Worm (Caenorhabditis elegans) whole organism, young adult: ENCODE measurements around the gene T19B10.12.

ENCODE experiments used
- B0035.1 ChIP-seq: sonication (generic microtip); optimal IDR thresholded peaks from 2 replicates; lab custom pipeline; 2016; ENCODE audit warnings: missing genetic modification characterization, mild to moderate bottlenecking, missing compliant biosample characterization, missing genotype, missing genetic modification reagents
- B0336.3 ChIP-seq: fragments of 200-800 bp; sonication (Bioruptor generic); IDR thresholded peaks from 2 replicates; pipeline ENCODE4 v1.3.6; 2022; ENCODE audit warnings: missing genetic modification characterization, missing compliant biosample characterization
- D2030.7 ChIP-seq: fragments of 200-800 bp; sonication (Bioruptor generic); IDR thresholded peaks from 2 replicates; pipeline ENCODE4 v1.3.6; 2022; ENCODE audit warnings: missing genetic modification reagents, missing genetic modification characterization, missing compliant biosample characterization
- F23B12.7 ChIP-seq: sonication (generic microtip); optimal IDR thresholded peaks from 2 replicates; lab custom pipeline; 2017; ENCODE audit warnings: missing genetic modification characterization, mild to moderate bottlenecking, missing compliant biosample characterization, antibody characterized with exemption, moderate library complexity; ENCODE audit not compliant: insufficient read depth
- F55B11.4 ChIP-seq: sonication (generic microtip); optimal IDR thresholded peaks from 2 replicates; lab custom pipeline; 2016; ENCODE audit warnings: missing compliant biosample characterization, missing genetic modification characterization, borderline replicate concordance; ENCODE audit not compliant: insufficient read depth
- K11D2.4 ChIP-seq: fragments of 200-800 bp; sonication (Bioruptor generic); IDR thresholded peaks from 2 replicates; pipeline ENCODE4 v1.3.6; 2022; ENCODE audit warnings: missing genetic modification reagents, missing genetic modification characterization, missing compliant biosample characterization
- Y56A3A.18 ChIP-seq: fragments of 200-800 bp; sonication (Bioruptor generic); IDR thresholded peaks from 2 replicates; pipeline ENCODE4 v1.3.6; 2022; ENCODE audit warnings: missing genetic modification reagents, missing genetic modification characterization, missing compliant biosample characterization
- ama-1 ChIP-seq, 3 experiments: fragments of 150-350 bp in 1 of 3; sonication (generic microtip) in 2 of 3; optimal IDR thresholded peaks; 2 replicates each; lab custom pipeline; 2014 to 2018; ENCODE audit warnings: missing biosample characterization in 2 of 3, missing genetic modification characterization in 2 of 3, missing genetic modification reagents in 2 of 3
- athp-1 ChIP-seq: sonication (generic microtip); optimal IDR thresholded peaks from 2 replicates; lab custom pipeline; 2017; ENCODE audit warnings: mild to moderate bottlenecking, missing genetic modification characterization, missing compliant biosample characterization
- attf-3 ChIP-seq: fragments of 200-800 bp; sonication (Bioruptor generic); conservative IDR thresholded peaks from 2 replicates; pipeline ENCODE4 v1.3.6; 2022; ENCODE audit warnings: missing genetic modification reagents, missing genetic modification characterization, missing compliant biosample characterization
- ceh-27 ChIP-seq: fragments of 200-800 bp; sonication (Bioruptor generic); optimal IDR thresholded peaks from 2 replicates; lab custom pipeline; 2018; ENCODE audit warnings: mild to moderate bottlenecking, missing genetic modification characterization, moderate library complexity, missing compliant biosample characterization
- ceh-40 ChIP-seq: fragments of 200-800 bp; sonication (Bioruptor generic); IDR thresholded peaks from 2 replicates; pipeline ENCODE4 v1.3.6; 2022; ENCODE audit warnings: missing genetic modification characterization, missing compliant biosample characterization
- ceh-79 ChIP-seq: sonication (generic microtip); optimal IDR thresholded peaks from 2 replicates; lab custom pipeline; 2017; ENCODE audit warnings: mild to moderate bottlenecking, missing genetic modification characterization, missing compliant biosample characterization
- die-1 ChIP-seq: sonication (generic microtip); optimal IDR thresholded peaks from 2 replicates; lab custom pipeline; 2016; ENCODE audit warnings: missing genotype, mild to moderate bottlenecking, missing genetic modification characterization, missing compliant biosample characterization
- dox-1 ChIP-seq: fragments of 200-800 bp; sonication (Bioruptor generic); IDR thresholded peaks from 2 replicates; pipeline ENCODE4 v1.3.6; 2022; ENCODE audit warnings: missing genetic modification reagents, missing genetic modification characterization, missing compliant biosample characterization
- dpff-1 ChIP-seq: sonication (generic microtip); optimal IDR thresholded peaks from 2 replicates; lab custom pipeline; 2017; ENCODE audit warnings: mild to moderate bottlenecking, missing genetic modification characterization, missing compliant biosample characterization
- egl-44 ChIP-seq: fragments of 200-800 bp; sonication (Bioruptor generic); IDR thresholded peaks from 2 replicates; pipeline ENCODE4 v1.3.6; 2022; ENCODE audit warnings: missing genetic modification reagents, missing genetic modification characterization, missing compliant biosample characterization
- ekl-4 ChIP-seq: fragments of 200-800 bp; sonication (Bioruptor generic); IDR thresholded peaks from 2 replicates; pipeline ENCODE4 v1.3.6; 2022; ENCODE audit warnings: missing genetic modification reagents, missing genetic modification characterization, missing compliant biosample characterization
- ets-4 ChIP-seq: fragments of 200-800 bp; sonication (Bioruptor generic); optimal IDR thresholded peaks from 2 replicates; lab custom pipeline; 2018; ENCODE audit warnings: mild to moderate bottlenecking, missing genetic modification characterization, missing compliant biosample characterization
- fkh-3 ChIP-seq: sonication (generic microtip); optimal IDR thresholded peaks from 2 replicates; lab custom pipeline; 2016; ENCODE audit warnings: mild to moderate bottlenecking, missing genetic modification characterization, missing compliant biosample characterization
- hrde-1 ChIP-seq: sonication (generic microtip); optimal IDR thresholded peaks from 2 replicates; lab custom pipeline; 2016; ENCODE audit warnings: missing genetic modification characterization, mild to moderate bottlenecking, missing compliant biosample characterization, moderate library complexity, missing genotype, missing genetic modification reagents, borderline replicate concordance
- lag-1 ChIP-seq: fragments of 200-800 bp; sonication (Bioruptor generic); IDR thresholded peaks from 2 replicates; pipeline ENCODE4 v1.3.6; 2022; ENCODE audit warnings: missing genetic modification reagents, missing genetic modification characterization, missing compliant biosample characterization
- lsl-1 ChIP-seq: fragments of 200-800 bp; sonication (Bioruptor generic); optimal IDR thresholded peaks from 2 replicates; lab custom pipeline; 2018; ENCODE audit warnings: mild to moderate bottlenecking, missing genetic modification characterization, moderate library complexity, missing compliant biosample characterization
- madf-10 ChIP-seq: sonication (generic microtip); optimal IDR thresholded peaks from 2 replicates; lab custom pipeline; 2016; ENCODE audit warnings: mild to moderate bottlenecking, missing genetic modification characterization, missing compliant biosample characterization
- madf-3 ChIP-seq: fragments of 200-800 bp; sonication (Bioruptor generic); IDR thresholded peaks from 2 replicates; pipeline ENCODE4 v1.3.6; 2022; ENCODE audit warnings: missing genetic modification reagents, missing genetic modification characterization, missing compliant biosample characterization
- madf-8 ChIP-seq: fragments of 200-800 bp; sonication (Bioruptor generic); conservative IDR thresholded peaks from 2 replicates; pipeline ENCODE4 v1.3.6; 2022; ENCODE audit warnings: missing genetic modification reagents, missing genetic modification characterization, missing compliant biosample characterization
- mel-28 ChIP-seq: sonication (generic microtip); optimal IDR thresholded peaks from 2 replicates; lab custom pipeline; 2016; ENCODE audit warnings: borderline replicate concordance, mild to moderate bottlenecking, missing genetic modification characterization, missing compliant biosample characterization
- nfya-1 ChIP-seq: sonication (generic microtip); optimal IDR thresholded peaks from 2 replicates; lab custom pipeline; 2017; ENCODE audit warnings: antibody characterized with exemption, missing compliant biosample characterization, missing genetic modification characterization, borderline replicate concordance; ENCODE audit not compliant: insufficient read depth
- nfyb-1 ChIP-seq: fragments of 200-800 bp; sonication (Bioruptor generic); IDR thresholded peaks from 2 replicates; pipeline ENCODE4 v1.3.6; 2022; ENCODE audit warnings: missing genetic modification reagents, missing genetic modification characterization, missing compliant biosample characterization
- nhr-120 ChIP-seq: fragments of 200-800 bp; sonication (Bioruptor generic); IDR thresholded peaks from 2 replicates; pipeline ENCODE4 v1.3.6; 2022; ENCODE audit warnings: missing genetic modification characterization, missing compliant biosample characterization
- nhr-179 ChIP-seq: sonication (generic microtip); optimal IDR thresholded peaks from 2 replicates; lab custom pipeline; 2016; ENCODE audit warnings: mild to moderate bottlenecking, missing genetic modification characterization, missing compliant biosample characterization
- pha-4 ChIP-seq: fragments of 150-350 bp; sonication (generic microtip); optimal IDR thresholded peaks from 2 replicates; lab custom pipeline; 2014; ENCODE audit warnings: missing biosample characterization, missing genetic modification reagents, missing genetic modification characterization
- rcor-1 ChIP-seq: fragments of 200-800 bp; sonication (Bioruptor generic); IDR thresholded peaks from 2 replicates; pipeline ENCODE4 v1.3.6; 2022; ENCODE audit warnings: missing genetic modification reagents, missing genetic modification characterization, missing compliant biosample characterization
- rpc-1 ChIP-seq, 2 experiments: fragments of 150-350 bp in 1 of 2; sonication (generic microtip) in 1 of 2; optimal IDR thresholded peaks; 2 replicates each; lab custom pipeline; 2014 to 2018; ENCODE audit warnings: missing biosample characterization in 1 of 2, missing genetic modification characterization in 1 of 2, missing genetic modification reagents in 1 of 2, missing genotype in 1 of 2
- sea-2 ChIP-seq: fragments of 200-800 bp; sonication (Bioruptor generic); IDR thresholded peaks from 2 replicates; pipeline ENCODE4 v1.3.6; 2022; ENCODE audit warnings: missing genetic modification characterization, missing compliant biosample characterization
- tbp1 ChIP-seq: fragments of 200-800 bp; sonication (Bioruptor generic); optimal IDR thresholded peaks from 2 replicates; lab custom pipeline; 2018; ENCODE audit warnings: mild to moderate bottlenecking, missing genetic modification characterization, missing compliant biosample characterization
- unc-62 ChIP-seq: fragments of 150-350 bp; optimal IDR thresholded peaks from 2 replicates; lab custom pipeline; 2014; ENCODE audit warnings: missing biosample characterization, missing genetic modification reagents, missing genetic modification characterization
- xnd-1 ChIP-seq: sonication (generic microtip); optimal IDR thresholded peaks from 2 replicates; lab custom pipeline; 2016; ENCODE audit warnings: missing genotype, missing genetic modification reagents, missing genetic modification characterization, missing compliant biosample characterization
- zfh-2 ChIP-seq: fragments of 200-800 bp; sonication (Bioruptor generic); conservative IDR thresholded peaks from 2 replicates; pipeline ENCODE4 v1.3.6; 2022; ENCODE audit warnings: missing genetic modification reagents, missing genetic modification characterization, missing compliant biosample characterization
- ztf-22 ChIP-seq: fragments of 200-800 bp; sonication (Bioruptor generic); optimal IDR thresholded peaks from 2 replicates; lab custom pipeline; 2018; ENCODE audit warnings: mild to moderate bottlenecking, missing genetic modification characterization, moderate library complexity, missing compliant biosample characterization
- ztf-28 ChIP-seq: fragments of 200-800 bp; sonication (Bioruptor generic); IDR thresholded peaks from 2 replicates; pipeline ENCODE4 v1.3.6; 2022; ENCODE audit warnings: missing genetic modification reagents, missing genetic modification characterization, missing compliant biosample characterization

The T19B10.12 gene

DNA sequence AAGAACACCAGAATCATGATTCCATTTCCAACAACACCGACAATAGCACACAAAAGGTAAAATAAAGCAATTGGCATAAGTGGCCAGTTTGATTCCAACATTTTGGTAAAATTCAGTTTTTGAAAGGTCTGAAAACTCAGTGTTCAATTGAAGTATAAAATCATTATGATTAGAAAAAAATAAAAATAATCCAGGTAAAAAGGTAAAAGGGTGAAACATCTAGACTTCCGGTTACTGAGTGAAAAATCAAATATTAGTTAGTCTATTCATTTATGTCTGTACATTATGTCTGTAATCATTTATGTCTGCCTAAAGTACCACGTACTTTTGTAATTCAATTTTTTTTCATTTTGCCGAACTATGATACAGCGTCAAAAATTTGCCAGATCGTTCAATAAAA, 4.1 kb downstream of the T19B10.12 start, which contains the start of gene srsx-31:
Gene srsx-31, minus strand, starts transcription at position 101 of the 400 bp plus-strand sequence.
- TF ChIP-seq pha-4 (tag; lab: Kevin White, UChicago) (no peak), xnd-1 (tag; lab: Kevin White, UChicago) (no peak), Y56A3A.18 (GFP tag; lab: Robert Waterston, UW) (no peak), lsl-1 (no peak), unc-62 (GFP tag; lab: Kevin White, UChicago) (no peak), ztf-22 (GFP tag; lab: Kevin White, UChicago) (no peak), tbp1 (no peak), die-1 (tag; lab: Kevin White, UChicago) (no peak), nfyb-1 (GFP tag; lab: Robert Waterston, UW) (no peak), D2030.7 (GFP tag; lab: Robert Waterston, UW) (no peak), rpc-1 (optimal IDR thresholded peaks at IDR 0.05; lab: Kevin White, UChicago) (no peak), rpc-1 (tag; optimal IDR thresholded peaks at IDR 0.05; lab: Kevin White, UChicago) (no peak), nhr-179 (tag; lab: Kevin White, UChicago) (no peak)

DNA sequence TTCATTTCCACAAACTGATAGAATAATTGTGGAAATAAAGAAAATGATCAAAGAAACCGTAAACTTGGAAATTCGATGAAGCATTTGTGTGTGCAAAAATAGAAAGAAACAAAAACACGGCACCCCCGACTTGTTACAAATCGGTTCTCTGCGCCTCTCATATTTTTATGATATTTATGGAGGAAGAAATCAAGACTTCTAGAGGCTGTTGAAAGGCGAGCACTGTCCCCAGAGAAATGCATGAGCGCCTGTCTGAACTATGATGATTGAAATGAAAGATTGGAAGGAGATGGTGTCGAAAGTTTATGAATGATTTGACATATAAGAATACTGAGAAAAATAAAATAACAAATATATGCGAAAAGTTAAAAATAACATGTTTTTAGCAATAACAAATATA, 8.1 kb downstream of the T19B10.12 start, which contains the start of gene lgc-36:
Gene lgc-36, minus strand, starts transcription at position 101 of the 400 bp plus-strand sequence.
- TF ChIP-seq ets-4: no peak
- no peak for TF ChIP-seq B0035.1
- TF ChIP-seq B0336.3 (GFP tag; lab: Robert Waterston, UW): no peak
- TF ChIP-seq sea-2: no peak
- no peak for TF ChIP-seq egl-44 (GFP tag; lab: Robert Waterston, UW)
- no peak for TF ChIP-seq K11D2.4 (GFP tag; lab: Robert Waterston, UW)

DNA sequence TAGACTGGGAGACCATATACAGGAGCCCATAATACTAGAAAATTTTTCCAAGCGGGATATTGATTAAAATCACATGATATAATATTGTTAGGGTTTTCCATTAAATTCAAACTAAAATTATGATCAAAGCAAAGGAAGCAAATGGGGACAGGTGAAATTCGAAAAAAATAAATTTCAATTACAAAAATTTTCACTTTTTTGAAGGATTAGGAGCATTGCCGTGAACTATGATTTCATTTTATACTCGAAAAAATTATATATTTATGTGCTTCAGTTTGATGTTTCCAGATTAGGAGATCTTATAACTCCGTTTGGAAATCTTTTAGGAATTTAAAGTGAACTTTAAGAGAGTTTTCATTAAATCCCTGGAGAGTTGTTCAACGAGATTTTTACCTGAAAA, 9.8 kb downstream of the T19B10.12 start, which contains the start of gene F07B10.7:
Gene F07B10.7, minus strand, starts transcription at position 101 of the 400 bp plus-strand sequence.
- no peak for TF ChIP-seq madf-8 (GFP tag; lab: Robert Waterston, UW)
- TF ChIP-seq ceh-40 (GFP tag; lab: Robert Waterston, UW): no peak
- no peak for TF ChIP-seq dox-1 (GFP tag; lab: Robert Waterston, UW)
- TF ChIP-seq hrde-1: no peak
- no peak for TF ChIP-seq attf-3
- TF ChIP-seq rcor-1 (GFP tag; lab: Robert Waterston, UW): no peak
- TF ChIP-seq, all 124 proteins: peak for 0

DNA sequence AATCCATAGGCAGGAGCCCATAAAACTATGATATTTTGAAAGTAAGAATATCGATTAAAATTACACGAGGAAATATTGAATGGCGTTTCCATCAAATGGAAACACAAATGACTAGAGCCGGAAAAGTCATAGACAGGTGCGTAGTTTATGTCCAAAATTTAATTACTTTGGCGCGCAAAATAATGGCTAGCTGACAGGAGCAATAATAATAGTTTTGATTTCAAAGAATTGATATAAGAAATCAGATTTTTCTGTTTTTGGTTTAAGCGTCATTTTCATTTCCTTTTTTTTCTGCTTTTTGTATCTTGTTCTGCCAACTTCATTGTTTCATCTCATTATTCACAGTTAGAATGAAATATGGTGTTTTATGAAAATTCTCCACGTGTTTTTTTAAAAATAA, 12.2 kb downstream of the T19B10.12 start, which contains the start of gene F07B10.4:
Gene F07B10.4, minus strand, starts transcription at position 101 of the 400 bp plus-strand sequence.
- TF ChIP-seq lag-1 (GFP tag; lab: Robert Waterston, UW) (no peak), athp-1 (tag; lab: Kevin White, UChicago) (no peak), mel-28 (tag; lab: Kevin White, UChicago) (no peak), F55B11.4 (tag; lab: Kevin White, UChicago) (no peak), ztf-28 (GFP tag; lab: Robert Waterston, UW) (no peak), nfya-1 (tag; lab: Kevin White, UChicago) (no peak), ceh-27 (GFP tag; lab: Kevin White, UChicago) (no peak), zfh-2 (GFP tag; lab: Robert Waterston, UW) (no peak), nfyb-1 (GFP tag; lab: Robert Waterston, UW) (no peak), ama-1 (optimal IDR thresholded peaks at IDR 0.05; lab: Kevin White, UChicago) (no peak), ama-1 (GFP tag; optimal IDR thresholded peaks at IDR 0.05; lab: Kevin White, UChicago) (no peak), nhr-120 (GFP tag; lab: Robert Waterston, UW) (no peak), ets-4 (no peak), madf-10 (no peak), sea-2 (no peak), F23B12.7 (no peak), madf-3 (GFP tag; lab: Robert Waterston, UW) (no peak), dpff-1 (tag; lab: Kevin White, UChicago) (no peak), ceh-79 (tag; lab: Kevin White, UChicago) (no peak), ekl-4 (GFP tag; lab: Robert Waterston, UW) (no peak), fkh-3 (tag; lab: Kevin White, UChicago) (no peak)
